Fruit fly (Drosophila melanogaster): ENCODE measurements around the gene pes.
"Not testable (repeated sequence)": the region's sequence is repeated elsewhere in the genome, so short reads cannot be mapped to it uniquely, and the experiment has no call there.

Gene pes

DNA sequence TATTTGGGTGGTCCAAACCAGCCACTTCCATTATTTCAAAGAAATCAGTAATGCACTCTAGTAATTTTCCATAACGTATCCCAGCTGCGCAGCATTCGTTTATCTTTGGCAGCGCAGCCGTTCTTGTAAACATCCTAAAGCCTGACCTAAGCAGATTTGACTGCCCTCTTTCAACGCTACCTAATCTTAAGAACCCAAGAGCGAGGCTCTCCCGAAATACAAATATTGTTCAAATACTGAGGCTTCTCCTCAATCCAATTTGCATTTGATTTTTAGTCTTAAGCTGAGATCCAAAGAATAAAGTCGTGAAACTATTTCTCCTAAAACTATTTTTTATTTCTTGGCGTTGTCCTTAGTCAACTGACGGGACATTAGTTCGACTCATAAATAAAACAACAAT lies 10.3 kb downstream of the pes start, which contains the start of gene CG7231:
Gene CG7231, plus strand, starts transcription at position 301 of the 400 bp plus-strand sequence.
- not testable (repeated sequence) for TF ChIP-seq usp (GFP tag; optimal IDR thresholded peaks at IDR 0.05); Dll (optimal IDR thresholded peaks at IDR 0.05); psq (optimal IDR thresholded peaks at IDR 0.05)

DNA sequence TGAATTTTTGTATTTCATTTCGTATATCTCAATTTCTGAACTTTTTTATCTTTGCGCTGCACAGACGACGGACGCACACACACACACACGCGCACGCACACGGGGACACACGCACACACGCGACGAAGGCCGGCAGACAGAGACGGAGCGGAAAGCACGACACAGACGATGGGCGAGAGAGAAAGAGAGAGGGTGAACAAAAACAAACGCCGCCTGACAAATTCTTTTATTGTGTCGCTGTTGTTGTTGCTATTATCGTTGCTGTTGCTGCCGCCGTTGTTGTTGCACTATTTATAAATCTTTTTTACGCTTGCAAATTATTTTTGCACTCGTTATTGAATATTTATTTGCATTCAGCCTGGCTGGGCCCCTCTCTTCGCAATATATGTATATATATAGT lies 17.2 kb downstream of the pes start:
- TF ChIP-seq Dll (optimal IDR thresholded peaks at IDR 0.05): no peak
- TF ChIP-seq usp (GFP tag; optimal IDR thresholded peaks at IDR 0.05): no peak
- no peak for TF ChIP-seq psq (optimal IDR thresholded peaks at IDR 0.05)
- no peak for TF ChIP-seq CG8478 (optimal IDR thresholded peaks at IDR 0.05)
- TF ChIP-seq EcR (GFP tag; optimal IDR thresholded peaks at IDR 0.05): no peak
- peak; percentile 56 for TF ChIP-seq pan (optimal IDR thresholded peaks at IDR 0.05)

DNA sequence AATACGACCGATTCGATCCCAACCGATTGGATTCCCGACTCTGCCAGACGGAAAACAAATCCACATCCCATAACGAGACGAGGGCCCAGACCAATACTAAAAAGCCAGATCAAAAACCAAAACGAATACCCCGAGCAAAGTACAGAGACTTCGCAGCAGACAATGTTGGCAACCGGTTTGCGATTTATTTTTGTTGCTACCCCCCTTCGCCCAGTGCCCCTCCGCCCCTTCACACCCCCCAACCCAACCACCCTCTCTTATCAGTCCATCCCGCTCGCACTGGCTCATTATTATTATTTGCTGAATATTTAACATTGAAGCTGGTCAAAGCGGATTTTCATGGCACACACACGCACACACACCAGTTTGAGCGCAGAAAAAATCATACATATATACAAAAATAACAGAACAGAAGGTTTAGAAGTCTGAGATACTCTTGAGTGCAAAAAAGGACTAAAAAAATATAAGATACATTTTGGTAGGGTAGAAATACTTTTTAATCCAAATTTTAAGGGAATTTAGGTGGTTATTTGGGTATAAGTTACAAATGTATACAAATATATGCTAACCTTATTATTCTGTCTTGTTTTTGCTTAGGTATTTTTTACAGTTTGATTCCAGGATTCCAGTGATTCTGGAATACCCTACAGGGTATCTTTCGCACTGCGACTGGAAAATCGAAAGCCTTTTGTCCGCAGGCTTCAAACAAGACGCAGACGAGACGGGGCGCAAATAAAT lies 20.3 kb downstream of the pes start:
- TF ChIP-seq pan (optimal IDR thresholded peaks at IDR 0.05) (peak; percentile 95), EcR (GFP tag; optimal IDR thresholded peaks at IDR 0.05) (no peak), Dll (optimal IDR thresholded peaks at IDR 0.05) (peak; percentile 3)

DNA sequence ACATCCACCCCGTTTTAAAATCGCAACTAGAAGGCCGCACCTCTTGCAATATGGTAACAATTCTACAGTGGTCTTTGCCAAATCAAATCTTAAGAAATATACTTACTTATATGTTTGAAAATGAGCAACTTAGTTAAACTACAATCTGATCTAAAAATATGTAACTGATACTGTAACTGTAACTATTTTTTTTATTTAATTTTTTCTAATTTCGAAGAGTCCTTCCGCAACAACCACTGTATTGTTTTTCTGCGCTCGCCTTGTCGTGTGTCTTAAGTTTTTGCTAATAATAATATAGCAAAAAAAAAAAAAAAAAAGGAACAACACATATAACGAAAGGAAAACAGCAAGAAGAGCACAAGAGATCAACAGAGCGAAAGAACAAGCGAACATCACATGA lies 22.6 kb downstream of the pes start:
- TF ChIP-seq EcR (GFP tag; optimal IDR thresholded peaks at IDR 0.05) (no peak), psq (optimal IDR thresholded peaks at IDR 0.05) (no peak), pan (optimal IDR thresholded peaks at IDR 0.05) (no peak), Dll (optimal IDR thresholded peaks at IDR 0.05) (no peak), CG8478 (optimal IDR thresholded peaks at IDR 0.05) (no peak), usp (GFP tag; optimal IDR thresholded peaks at IDR 0.05) (no peak)

DNA sequence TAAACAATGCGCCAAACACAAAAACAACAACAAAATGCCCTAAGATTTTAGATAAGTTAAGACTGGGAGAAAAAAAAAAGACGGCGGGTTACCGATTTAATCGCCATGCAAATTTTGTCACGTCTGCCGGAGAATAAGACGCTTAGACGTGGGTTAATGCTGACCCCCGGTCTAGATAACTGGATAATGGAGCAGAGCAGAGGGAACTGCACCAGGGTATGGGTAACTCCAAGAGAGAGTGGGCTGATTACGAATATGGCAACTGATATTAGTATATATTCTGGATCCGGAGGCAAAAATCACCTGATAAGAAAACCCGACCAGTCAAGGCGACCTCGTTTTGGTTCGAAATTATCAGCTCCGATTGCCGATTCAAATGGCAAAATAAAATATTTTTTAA lies 24.0 kb downstream of the pes start:
- no peak for TF ChIP-seq psq (optimal IDR thresholded peaks at IDR 0.05)
- TF ChIP-seq CG8478 (optimal IDR thresholded peaks at IDR 0.05): no peak
- TF ChIP-seq usp (GFP tag; optimal IDR thresholded peaks at IDR 0.05): no peak
- no peak for TF ChIP-seq EcR (GFP tag; optimal IDR thresholded peaks at IDR 0.05)
- no peak for TF ChIP-seq Dll (optimal IDR thresholded peaks at IDR 0.05)
- TF ChIP-seq pan (optimal IDR thresholded peaks at IDR 0.05): no peak

DNA sequence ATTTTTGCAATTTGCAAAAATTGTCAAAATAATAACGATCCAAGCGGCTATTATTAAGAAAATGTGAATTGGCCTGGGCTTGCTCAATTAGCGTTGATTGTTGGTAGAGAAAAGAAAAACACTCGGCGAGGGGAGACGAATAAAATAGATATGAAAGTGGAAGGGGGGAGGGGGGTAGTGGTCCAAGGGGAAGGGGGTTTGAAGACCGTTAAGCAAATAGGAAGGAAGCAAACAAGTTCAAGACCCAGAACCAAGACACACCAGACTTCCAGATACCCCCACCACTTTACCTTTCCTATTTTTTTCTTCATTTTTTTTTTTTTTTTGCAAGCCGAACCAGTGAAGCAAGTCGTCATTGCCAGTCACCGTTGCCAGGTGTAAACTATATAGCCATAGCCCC lies 24.7 kb downstream of the pes start:
- TF ChIP-seq usp (GFP tag; optimal IDR thresholded peaks at IDR 0.05) (no peak), EcR (GFP tag; optimal IDR thresholded peaks at IDR 0.05) (no peak), CG8478 (optimal IDR thresholded peaks at IDR 0.05) (no peak), Dll (optimal IDR thresholded peaks at IDR 0.05) (no peak), psq (optimal IDR thresholded peaks at IDR 0.05) (no peak), pan (optimal IDR thresholded peaks at IDR 0.05) (no peak)

DNA sequence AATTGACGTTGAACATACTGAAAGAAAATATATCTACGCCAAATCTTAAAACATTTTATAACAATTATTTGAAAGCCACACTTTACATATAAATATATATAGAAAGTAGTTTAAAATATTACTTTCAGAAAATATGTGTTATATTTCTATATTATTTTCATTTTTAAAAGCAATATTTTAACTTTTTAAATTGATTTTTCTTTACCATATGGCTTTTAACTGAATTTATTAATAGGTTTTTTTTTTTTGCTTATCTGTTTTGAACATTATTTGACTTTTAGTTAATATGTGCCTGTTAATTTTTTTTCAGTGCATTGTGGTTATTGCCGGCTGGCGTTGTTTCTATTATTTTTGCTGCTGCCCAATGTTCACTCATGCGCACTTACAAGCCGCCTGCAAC lies 25.9 kb downstream of the pes start:
- TF ChIP-seq Dll (optimal IDR thresholded peaks at IDR 0.05) (no peak), CG8478 (optimal IDR thresholded peaks at IDR 0.05) (no peak), EcR (GFP tag; optimal IDR thresholded peaks at IDR 0.05) (no peak), psq (optimal IDR thresholded peaks at IDR 0.05) (no peak), usp (GFP tag; optimal IDR thresholded peaks at IDR 0.05) (no peak), pan (optimal IDR thresholded peaks at IDR 0.05) (no peak)

DNA sequence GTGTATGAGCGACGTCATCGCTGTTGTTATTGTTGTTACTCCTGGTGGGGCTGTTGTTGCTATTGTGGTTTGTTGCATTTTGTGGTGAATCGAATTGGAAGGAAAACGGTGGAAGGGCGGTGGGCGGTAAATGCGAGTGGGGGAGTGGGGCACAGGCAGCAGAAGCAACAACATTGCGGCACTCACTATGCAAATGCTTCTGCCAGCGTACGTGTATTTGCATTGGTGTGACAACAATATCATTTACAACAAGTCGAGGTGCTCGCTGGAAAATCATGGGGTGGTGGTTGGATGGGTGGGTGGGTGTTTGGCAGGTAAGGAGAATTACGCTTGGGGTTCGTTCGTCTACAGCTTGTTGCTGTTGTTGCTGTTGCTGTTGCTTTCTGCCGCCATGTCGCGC lies 26.3 kb downstream of the pes start:
- TF ChIP-seq pan (optimal IDR thresholded peaks at IDR 0.05): no peak
- no peak for TF ChIP-seq EcR (GFP tag; optimal IDR thresholded peaks at IDR 0.05)
- TF ChIP-seq psq (optimal IDR thresholded peaks at IDR 0.05): no peak
- TF ChIP-seq usp (GFP tag; optimal IDR thresholded peaks at IDR 0.05): no peak
- TF ChIP-seq Dll (optimal IDR thresholded peaks at IDR 0.05): no peak
- TF ChIP-seq CG8478 (optimal IDR thresholded peaks at IDR 0.05): no peak

DNA sequence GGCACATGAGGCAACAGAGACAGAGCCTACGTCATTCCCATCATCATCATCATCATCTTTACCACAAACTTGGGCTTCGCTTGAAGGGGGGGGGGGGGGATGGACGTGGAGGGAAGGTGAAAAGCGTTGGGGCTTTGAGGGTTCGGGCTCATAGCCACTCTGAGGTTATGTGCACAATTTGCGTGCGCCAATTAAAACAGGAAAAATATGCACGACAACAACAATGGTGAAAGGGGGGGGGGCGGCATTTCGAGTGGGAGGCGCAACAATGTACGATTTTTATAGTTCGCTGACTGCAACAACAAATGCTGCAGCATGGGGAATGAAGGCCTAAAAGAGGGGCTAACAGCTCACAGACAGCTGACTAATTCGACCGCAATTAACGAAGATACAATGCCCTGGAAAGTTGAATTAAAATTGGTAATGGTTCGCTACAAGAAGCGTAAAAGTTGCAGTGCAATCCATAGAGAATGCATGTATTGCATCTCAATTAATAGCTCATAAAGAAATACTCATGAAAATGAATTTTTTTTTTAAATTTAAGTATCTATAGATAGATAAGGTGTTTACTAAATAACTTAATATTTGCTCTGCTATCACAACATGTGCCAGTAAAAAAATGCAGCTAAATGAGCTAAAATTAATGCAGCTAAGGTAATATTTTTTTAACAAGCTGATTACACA lies 27.0 kb downstream of the pes start:
- no peak for TF ChIP-seq pan (optimal IDR thresholded peaks at IDR 0.05)
- TF ChIP-seq EcR (GFP tag; optimal IDR thresholded peaks at IDR 0.05): peak in 1 of 2 experiments; percentile 46

DNA sequence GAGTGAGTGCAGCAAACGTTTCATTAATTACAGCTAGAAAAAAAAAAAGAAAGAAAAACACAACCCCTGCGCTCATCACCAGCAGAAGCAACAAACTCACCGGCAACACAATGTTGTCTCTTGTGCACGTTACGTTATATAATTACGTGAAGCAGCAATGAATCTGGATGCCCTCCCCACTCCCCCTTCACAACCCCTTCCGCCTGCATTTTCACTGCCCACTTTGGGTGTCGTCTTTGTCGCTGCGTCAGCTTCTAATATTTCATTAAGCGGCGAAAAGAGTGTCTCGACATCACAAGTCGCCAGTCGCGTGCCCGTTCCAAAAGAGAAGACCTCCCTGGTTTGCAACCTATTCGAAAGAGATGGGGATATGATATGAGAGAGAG lies 27.5 kb downstream of the pes start:
- TF ChIP-seq usp (GFP tag; optimal IDR thresholded peaks at IDR 0.05) (no peak), CG8478 (optimal IDR thresholded peaks at IDR 0.05) (no peak), psq (optimal IDR thresholded peaks at IDR 0.05) (no peak), EcR (GFP tag; optimal IDR thresholded peaks at IDR 0.05) (no peak), pan (optimal IDR thresholded peaks at IDR 0.05) (no peak), Dll (optimal IDR thresholded peaks at IDR 0.05) (no peak)

DNA sequence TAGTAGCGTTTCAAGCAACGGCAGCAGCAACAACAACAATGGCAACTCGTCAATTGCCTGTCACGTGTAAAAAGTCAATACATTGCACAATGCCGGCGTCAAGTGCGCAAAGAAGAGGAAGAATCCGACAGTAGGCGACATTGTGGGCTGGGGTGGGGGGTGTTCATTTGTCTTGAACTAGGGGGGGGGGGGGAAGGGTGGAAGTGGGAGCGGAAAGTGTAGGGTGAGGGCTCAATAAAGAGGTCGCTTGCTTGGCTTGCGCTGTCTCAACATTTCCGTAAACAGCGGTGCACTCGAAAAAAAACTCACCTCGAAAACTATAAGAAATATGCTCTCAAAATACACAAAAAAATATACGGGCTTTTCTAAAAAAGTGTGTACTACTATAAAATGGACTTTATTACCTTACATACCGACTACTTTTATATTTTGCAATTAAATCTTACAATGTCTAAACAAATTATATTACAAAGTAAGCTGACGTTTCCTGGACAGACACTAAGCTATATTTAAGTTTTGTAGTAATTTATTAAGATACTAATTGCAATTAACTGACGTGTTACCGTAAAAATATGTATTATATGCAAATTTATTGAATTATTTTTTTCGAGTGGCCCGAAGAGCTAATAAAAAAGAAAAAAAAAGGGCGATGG lies 28.1 kb downstream of the pes start:
- no peak for TF ChIP-seq EcR (GFP tag; optimal IDR thresholded peaks at IDR 0.05)
- TF ChIP-seq psq (optimal IDR thresholded peaks at IDR 0.05): no peak
- TF ChIP-seq Dll (optimal IDR thresholded peaks at IDR 0.05): no peak
- no peak for TF ChIP-seq usp (GFP tag; optimal IDR thresholded peaks at IDR 0.05)
- TF ChIP-seq CG8478 (optimal IDR thresholded peaks at IDR 0.05): no peak
- no peak for TF ChIP-seq pan (optimal IDR thresholded peaks at IDR 0.05)

DNA sequence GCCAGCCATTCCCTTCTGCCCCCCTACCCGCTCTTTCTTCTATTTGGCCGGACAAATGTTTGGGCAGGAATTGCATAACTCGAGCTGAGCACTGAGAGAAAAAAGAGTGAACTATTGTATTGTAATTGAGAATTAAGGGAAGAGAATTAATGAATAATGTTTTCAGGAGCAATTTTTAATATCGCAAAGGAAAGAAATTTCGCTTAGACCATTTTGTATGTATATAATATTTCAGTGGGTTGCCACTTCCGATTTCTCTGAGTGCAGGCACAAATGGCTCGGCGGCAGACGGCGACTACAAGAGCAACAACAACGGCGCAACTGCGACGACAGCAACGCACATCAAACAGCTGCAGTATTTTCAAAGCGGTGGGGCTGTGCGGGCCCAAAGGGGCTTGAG lies 29.4 kb downstream of the pes start:
- TF ChIP-seq CG8478 (optimal IDR thresholded peaks at IDR 0.05): no peak
- TF ChIP-seq EcR (GFP tag; optimal IDR thresholded peaks at IDR 0.05): no peak
- no peak for TF ChIP-seq usp (GFP tag; optimal IDR thresholded peaks at IDR 0.05)
- no peak for TF ChIP-seq psq (optimal IDR thresholded peaks at IDR 0.05)
- TF ChIP-seq pan (optimal IDR thresholded peaks at IDR 0.05): no peak
- no peak for TF ChIP-seq Dll (optimal IDR thresholded peaks at IDR 0.05)
